Fruit fly (Drosophila melanogaster): Measurements from ENCODE around the gene CG13315.

dm6 chr3L:9135792-9136191, 39.1 kb downstream of the CG13315 start:
- TF ChIP-seq CG9948 (tag; optimal IDR thresholded peaks at IDR 0.05) (no peak), CG17806 (tag; optimal IDR thresholded peaks at IDR 0.05) (no peak), rn (GFP tag; IDR thresholded peaks at IDR 0.05) (no peak)

Measured in whole organism, pupa.